Worm (Caenorhabditis elegans): ENCODE results near the gene rpl-34.
A peak's percentile ranks its signal among the peaks of the same experiment; 100 is the strongest.

Gene rpl-34

DNA sequence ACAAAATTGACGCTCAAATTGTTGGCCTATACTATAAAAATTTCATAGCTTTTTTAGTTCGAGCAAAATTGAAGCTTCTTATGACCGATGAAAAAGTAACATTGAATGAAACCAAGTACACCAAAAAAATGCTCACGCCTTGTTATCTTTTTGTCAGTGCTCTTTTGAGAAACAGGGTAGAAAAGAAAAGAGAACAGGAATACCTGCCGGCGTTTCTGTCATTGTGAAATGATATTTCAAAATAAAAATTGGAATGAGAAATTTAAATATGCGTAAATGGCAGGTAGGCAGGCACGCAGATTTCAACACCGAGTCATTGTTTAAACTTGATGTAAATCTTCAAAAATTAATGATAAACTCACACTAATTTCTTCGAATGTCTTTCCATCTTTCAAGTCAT is 36.0 kb downstream of the rpl-34 start:
- TF ChIP-seq egrh-3 (GFP tag; IDR thresholded peaks at IDR 0.05) (no peak), ztf-28 (GFP tag; IDR thresholded peaks at IDR 0.05) (no peak), cebp-1 (GFP tag; IDR thresholded peaks at IDR 0.05) (peak; percentile 53; the same call in 1 of the 2 replicates), cebp-1 (tag; optimal IDR thresholded peaks at IDR 0.05) (peak; percentile 76), tlf-1 (GFP tag; optimal IDR thresholded peaks at IDR 0.05) (no peak), nhr-80 (tag; optimal IDR thresholded peaks at IDR 0.05) (peak; percentile 71), ama-1 (optimal IDR thresholded peaks at IDR 0.05) (no peak), ama-1 (GFP tag; optimal IDR thresholded peaks at IDR 0.05) (no peak), sdz-38 (tag; optimal IDR thresholded peaks at IDR 0.05) (no peak), nhr-179 (tag; optimal IDR thresholded peaks at IDR 0.05) (no peak), dox-1 (GFP tag; IDR thresholded peaks at IDR 0.05) (no peak), B0336.3 (GFP tag; IDR thresholded peaks at IDR 0.05) (no peak), Y95B8A.8 (GFP tag; IDR thresholded peaks at IDR 0.05) (no peak), nfyb-1 (GFP tag; IDR thresholded peaks at IDR 0.05) (no peak)

ce11 chrIV:12305956-12306355 is 37.2 kb downstream of the rpl-34 start:
- TF ChIP-seq cebp-1 (GFP tag; IDR thresholded peaks at IDR 0.05) (peak; percentile 93), cebp-1 (tag; optimal IDR thresholded peaks at IDR 0.05) (peak; percentile 95), pha-4 (tag; optimal IDR thresholded peaks at IDR 0.05) (peak; percentile 29), mxl-1 (tag; optimal IDR thresholded peaks at IDR 0.05) (no peak), nhr-80 (tag; optimal IDR thresholded peaks at IDR 0.05) (peak; percentile 79), unc-62 (GFP tag; optimal IDR thresholded peaks at IDR 0.05) (peak; percentile 52), nfyb-1 (GFP tag; IDR thresholded peaks at IDR 0.05) (0 out of 2 replicates have a peak, but pooled peaks have one; percentile 26), ccch-3 (GFP tag; optimal IDR thresholded peaks at IDR 0.05) (no peak)

DNA sequence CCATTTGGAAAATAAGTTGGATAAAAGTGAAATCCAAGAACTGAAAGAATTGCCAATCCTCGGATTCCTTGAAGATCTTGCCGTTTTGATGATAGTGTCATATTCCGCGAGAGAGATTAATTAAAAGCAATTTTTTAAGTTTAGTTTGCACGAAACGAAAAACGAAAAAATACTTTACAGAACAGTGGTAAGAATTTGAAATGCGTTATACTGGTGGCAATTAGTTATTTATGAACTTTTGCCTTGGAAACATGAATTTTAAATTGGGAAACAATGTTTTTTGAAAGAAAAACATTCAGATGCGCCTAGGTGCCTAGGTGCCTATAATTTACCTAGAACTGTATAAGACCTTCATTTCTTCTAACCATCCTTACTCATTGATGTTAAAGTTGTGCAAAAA is 38.9 kb downstream of the rpl-34 start, which contains the start of gene oac-57:
TSS of gene oac-57 (minus strand) at position 101 of the 400 bp plus-strand sequence.
- TF ChIP-seq mes-4 (tag; optimal IDR thresholded peaks at IDR 0.05): no peak
- no peak for TF ChIP-seq ets-4 (GFP tag; optimal IDR thresholded peaks at IDR 0.05)
- no peak for TF ChIP-seq ztf-25 (GFP tag; IDR thresholded peaks at IDR 0.05)
- TF ChIP-seq sea-2 (GFP tag; IDR thresholded peaks at IDR 0.05): no peak
- TF ChIP-seq K12H6.12 (tag; optimal IDR thresholded peaks at IDR 0.05): no peak
- no peak for TF ChIP-seq attf-6 (GFP tag; IDR thresholded peaks at IDR 0.05)
- TF ChIP-seq lsy-27 (tag; optimal IDR thresholded peaks at IDR 0.05; ENCODE audit: borderline replicate concordance, insufficient read depth): no peak
- no peak for TF ChIP-seq chd-7 (tag; optimal IDR thresholded peaks at IDR 0.05)
- no peak for TF ChIP-seq T07F8.4 (tag; optimal IDR thresholded peaks at IDR 0.05)
- TF ChIP-seq F57A8.1 (GFP tag; optimal IDR thresholded peaks at IDR 0.05): no peak
- no peak for TF ChIP-seq repo-1 (tag; optimal IDR thresholded peaks at IDR 0.05)
- no peak for TF ChIP-seq nfyb-1 (GFP tag; IDR thresholded peaks at IDR 0.05)
- TF ChIP-seq ceh-100 (GFP tag; IDR thresholded peaks at IDR 0.05): no peak

ce11 chrIV:12311597-12311996 is 42.8 kb downstream of the rpl-34 start, which contains the start of gene oac-58:
Gene oac-58 (minus strand): TSS chrIV:12311697.
- TF ChIP-seq ama-1 (optimal IDR thresholded peaks at IDR 0.05): no peak
- TF ChIP-seq ama-1 (GFP tag; optimal IDR thresholded peaks at IDR 0.05): no peak
- no peak for TF ChIP-seq snpc-1.1 (tag; optimal IDR thresholded peaks at IDR 0.05; ENCODE audit: insufficient read depth)
- no peak for TF ChIP-seq madf-10 (tag; optimal IDR thresholded peaks at IDR 0.05)
- no peak for TF ChIP-seq ceh-40 (GFP tag; IDR thresholded peaks at IDR 0.05)
- no peak for TF ChIP-seq repo-1 (tag; optimal IDR thresholded peaks at IDR 0.05)
- no peak for TF ChIP-seq gei-17 (GFP tag; optimal IDR thresholded peaks at IDR 0.05)
- no peak for TF ChIP-seq ztf-28 (GFP tag; IDR thresholded peaks at IDR 0.05)
- TF ChIP-seq die-1 (tag; optimal IDR thresholded peaks at IDR 0.05): no peak
- TF ChIP-seq let-607 (tag; optimal IDR thresholded peaks at IDR 0.05): no peak
- TF ChIP-seq lir-1 (GFP tag; conservative IDR thresholded peaks at IDR 0.05): no peak
- TF ChIP-seq F22D6.2 (tag; optimal IDR thresholded peaks at IDR 0.05): no peak
- no peak for TF ChIP-seq B0261.1 (tag; optimal IDR thresholded peaks at IDR 0.05)

Measured in whole organism, young adult.